Fruit fly (Drosophila melanogaster) Kc167 (cell line): ENCODE measurements around the gene wol.

ENCODE experiments used
- Sin3A ChIP-seq: fragments of >200 bp; optimal IDR thresholded peaks from 2 replicates; lab custom pipeline; 2018; ENCODE audit warnings: missing external identifiers
- h ChIP-seq: fragments of >200 bp; optimal IDR thresholded peaks from 3 replicates; lab custom pipeline; 2018; ENCODE audit warnings: missing external identifiers
- psq ChIP-seq: fragments of >200 bp; optimal IDR thresholded peaks from 2 replicates; lab custom pipeline; 2017; ENCODE audit warnings: missing external identifiers

dm6 chr2L:8344536-8344935 lies 41.8 kb upstream of the wol start:
- TF ChIP-seq psq (lab: Kevin White, UChicago) (no peak), Sin3A (no peak), h (lab: Kevin White, UChicago) (no peak)
